Worm (Caenorhabditis elegans) whole organism, L4 larva: ENCODE data around the gene Y43F8C.3.

Source experiments
- ama-1 ChIP-seq: fragments of 150-350 bp; optimal IDR thresholded peaks from 2 replicates; lab custom pipeline; 2014; ENCODE audit warnings: inconsistent platforms, mixed read lengths
- nhr-11 ChIP-seq: fragments of 150-350 bp; optimal IDR thresholded peaks from 2 replicates; lab custom pipeline; 2014; ENCODE audit warnings: missing biosample characterization, missing genetic modification characterization
- nhr-77 ChIP-seq: fragments of 150-350 bp; optimal IDR thresholded peaks from 2 replicates; lab custom pipeline; 2014; ENCODE audit warnings: missing biosample characterization, missing genetic modification characterization
- snpc-4 ChIP-seq: fragments of 150-350 bp; optimal IDR thresholded peaks from 2 replicates; lab custom pipeline; 2014; ENCODE audit warnings: missing biosample characterization, missing genetic modification characterization
- unc-62 ChIP-seq, 3 experiments: fragments of 150-350 bp in 1 of 3; sonication (generic microtip); optimal IDR thresholded peaks in 2 of 3; peaks in 1 of 3; 1 replicate in 1 of 3; 2 replicates in 2 of 3; lab custom pipeline; 2014 to 2017; ENCODE audit warnings: missing biosample characterization in 3 of 3, missing genetic modification characterization in 3 of 3, missing genetic modification reagents in 3 of 3, missing genotype in 1 of 3
- ztf-11 ChIP-seq: fragments of 150-350 bp; optimal IDR thresholded peaks from 2 replicates; lab custom pipeline; 2014; ENCODE audit warnings: missing biosample characterization, missing genetic modification characterization

DNA sequence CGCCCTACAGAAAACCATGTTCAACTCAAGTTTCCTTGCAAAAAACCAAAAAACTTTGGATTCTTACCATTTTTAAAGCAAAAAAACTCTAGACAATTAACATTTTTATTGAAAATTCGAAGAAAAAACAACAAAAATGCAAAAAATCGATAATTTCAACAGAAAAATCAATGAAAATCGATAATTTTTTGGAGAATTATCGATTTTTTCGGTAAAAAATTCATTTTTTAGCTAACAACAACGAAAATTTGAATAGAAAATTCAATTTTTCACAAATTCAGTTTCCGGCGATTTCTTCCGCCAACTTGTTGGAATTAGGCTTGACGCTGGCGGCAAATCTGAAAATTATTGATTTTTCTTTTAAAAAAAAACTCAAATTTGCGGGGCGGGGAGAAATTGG lies 10.5 kb upstream of the Y43F8C.3 start:
- TF ChIP-seq ama-1 (lab: Kevin White, UChicago) = no peak
- no peak for TF ChIP-seq snpc-4 (tag; lab: Kevin White, UChicago)
- no peak for TF ChIP-seq unc-62 (GFP tag; optimal IDR thresholded peaks at IDR 0.05 in 1 of 2; lab: Kevin White, UChicago)
- TF ChIP-seq unc-62 (tag; optimal IDR thresholded peaks at IDR 0.05; lab: Kevin White, UChicago) = no peak
- no peak for TF ChIP-seq nhr-11 (tag; lab: Kevin White, UChicago)
- no peak for TF ChIP-seq ztf-11
- TF ChIP-seq nhr-77 (tag; lab: Kevin White, UChicago) = no peak
